Fruit fly (Drosophila melanogaster) whole organism, adult: ENCODE measurements around the gene mag.

Experiments
- CG11617 ChIP-seq: fragments of 200-800 bp; sonication (Bioruptor generic); optimal IDR thresholded peaks from 2 replicates; lab custom pipeline; 2017; ENCODE audit warnings: mild to moderate bottlenecking, missing biosample characterization, missing genetic modification reagents, missing genetic modification characterization
- CG12768 ChIP-seq: fragments of 200-800 bp; sonication (Bioruptor generic); optimal IDR thresholded peaks from 2 replicates; lab custom pipeline; 2017; ENCODE audit warnings: missing biosample characterization, missing genetic modification characterization, mild to moderate bottlenecking, moderate library complexity, missing genetic modification reagents
- CG14711 ChIP-seq: fragments of 200-800 bp; sonication (Bioruptor generic); optimal IDR thresholded peaks from 2 replicates; lab custom pipeline; 2018; ENCODE audit warnings: missing biosample characterization, mild to moderate bottlenecking, missing genetic modification characterization, moderate library complexity
- CG1620 ChIP-seq: fragments of 200-800 bp; sonication (Bioruptor generic); optimal IDR thresholded peaks from 2 replicates; lab custom pipeline; 2016; ENCODE audit warnings: missing biosample characterization, missing genetic modification characterization
- CG33017 ChIP-seq: fragments of 200-800 bp; sonication (Bioruptor generic); optimal IDR thresholded peaks from 2 replicates; lab custom pipeline; 2018; ENCODE audit warnings: missing biosample characterization, mild to moderate bottlenecking, missing genetic modification characterization, moderate library complexity
- CG5204 ChIP-seq: fragments of 200-800 bp; sonication (Bioruptor generic); optimal IDR thresholded peaks from 2 replicates; lab custom pipeline; 2016; ENCODE audit warnings: missing biosample characterization, missing genetic modification characterization
- CG7045 ChIP-seq: fragments of 200-800 bp; sonication (Bioruptor generic); optimal IDR thresholded peaks from 2 replicates; lab custom pipeline; 2017; ENCODE audit warnings: missing biosample characterization, mild to moderate bottlenecking, missing genetic modification characterization
- CG7101 ChIP-seq: fragments of 200-800 bp; sonication (Bioruptor generic); optimal IDR thresholded peaks from 2 replicates; lab custom pipeline; 2018; ENCODE audit warnings: missing biosample characterization, mild to moderate bottlenecking, missing genetic modification characterization, moderate library complexity
- Clk ChIP-seq: fragments of 200-800 bp; sonication (Bioruptor generic); optimal IDR thresholded peaks from 2 replicates; lab custom pipeline; 2017; ENCODE audit warnings: missing biosample characterization, missing genetic modification characterization
- Crg-1 ChIP-seq: fragments of 200-800 bp; sonication (Bioruptor generic); optimal IDR thresholded peaks from 2 replicates; lab custom pipeline; 2016; ENCODE audit warnings: missing biosample characterization, missing genetic modification characterization
- Hr96 ChIP-seq: fragments of 200-800 bp; sonication (Bioruptor generic); optimal IDR thresholded peaks from 2 replicates; lab custom pipeline; 2016; ENCODE audit warnings: missing biosample characterization, missing genetic modification characterization
- Mnt ChIP-seq: fragments of 200-800 bp; sonication (Bioruptor generic); optimal IDR thresholded peaks from 2 replicates; lab custom pipeline; 2016; ENCODE audit warnings: missing biosample characterization, mild to moderate bottlenecking, missing genetic modification characterization
- bab1 ChIP-seq: fragments of 200-800 bp; sonication (Bioruptor generic); optimal IDR thresholded peaks from 3 replicates; lab custom pipeline; 2019; ENCODE audit warnings: missing biosample characterization, mild to moderate bottlenecking, missing genetic modification characterization, moderate library complexity
- cic ChIP-seq: fragments of 200-800 bp; sonication (Bioruptor generic); optimal IDR thresholded peaks from 2 replicates; lab custom pipeline; 2017; ENCODE audit warnings: missing biosample characterization, mild to moderate bottlenecking, missing genetic modification characterization, moderate library complexity
- cnc ChIP-seq, 2 experiments: fragments of >200 bp; optimal IDR thresholded peaks; 2 replicates each; lab custom pipeline; 2017
- kay ChIP-seq: fragments of 200-800 bp; sonication (Bioruptor generic); peaks from one replicate; lab custom pipeline; 2016; ENCODE audit warnings: missing biosample characterization, missing genetic modification characterization, borderline replicate concordance
- ovo ChIP-seq: fragments of 200-800 bp; sonication (Bioruptor generic); optimal IDR thresholded peaks from 2 replicates; lab custom pipeline; 2016; ENCODE audit warnings: missing biosample characterization, missing genetic modification characterization
- pad ChIP-seq: fragments of 200-800 bp; sonication (Bioruptor generic); optimal IDR thresholded peaks from 3 replicates; lab custom pipeline; 2017; ENCODE audit warnings: missing biosample characterization, missing genetic modification characterization, mild to moderate bottlenecking, moderate library complexity, missing genetic modification reagents
- tj ChIP-seq: fragments of 200-800 bp; sonication (Bioruptor generic); optimal IDR thresholded peaks from 3 replicates; lab custom pipeline; 2017; ENCODE audit warnings: missing biosample characterization, mild to moderate bottlenecking, missing genetic modification characterization, moderate library complexity
- toe ChIP-seq: fragments of 200-800 bp; sonication (Bioruptor generic); optimal IDR thresholded peaks from 2 replicates; lab custom pipeline; 2016; ENCODE audit warnings: missing biosample characterization, missing genetic modification characterization

Gene mag

dm6 chr3L:20460383-20460782 lies at the start of gene mag:
Gene mag, plus strand, starts transcription at chr3L:20460683.
- TF ChIP-seq Crg-1 (GFP tag; lab: Kevin White, UChicago) (no peak), cnc (optimal IDR thresholded peaks at IDR 0.05; lab: Kevin White, UChicago) (no peak), Hr96 (no peak), tj (GFP tag; lab: Kevin White, UChicago) (no peak)

dm6 chr3L:20410780-20411179 lies 49.7 kb upstream of the mag start:
- TF ChIP-seq ovo (GFP tag; lab: Kevin White, UChicago) (no peak), CG1620 (no peak), Hr96 (no peak), CG7101 (tag; lab: Kevin White, UChicago) (peak; percentile 35), tj (GFP tag; lab: Kevin White, UChicago) (no peak), CG5204 (no peak), kay (GFP tag; lab: Kevin White, UChicago) (no peak), Clk (GFP tag; lab: Kevin White, UChicago) (no peak), CG7045 (GFP tag; lab: Kevin White, UChicago) (no peak), bab1 (GFP tag; lab: Kevin White, UChicago) (peak; percentile 36), CG14711 (tag; lab: Kevin White, UChicago) (no peak), CG11617 (peak; percentile 29), cic (GFP tag; lab: Kevin White, UChicago) (no peak), CG33017 (no peak), cnc (optimal IDR thresholded peaks at IDR 0.05; lab: Kevin White, UChicago) (no peak), pad (GFP tag; lab: Kevin White, UChicago) (no peak)

- TF ChIP-seq CG7045 (GFP tag; lab: Kevin White, UChicago) (no peak), bab1 (GFP tag; lab: Kevin White, UChicago) (no peak), kay (GFP tag; lab: Kevin White, UChicago) (no peak)
Measured at dm6 chr3L:20413304-20413703, 47.2 kb upstream of the mag start, which contains the start of gene zye. Gene zye, plus strand, starts transcription at chr3L:20413604.

dm6 chr3L:20425888-20426287 lies 34.6 kb upstream of the mag start, which contains the start of gene CG5282:
Gene CG5282, minus strand, starts transcription at chr3L:20426071.
- TF ChIP-seq toe (GFP tag; lab: Kevin White, UChicago) (no peak), Hr96 (no peak), Mnt (GFP tag; lab: Kevin White, UChicago) (no peak), kay (GFP tag; lab: Kevin White, UChicago) (no peak), CG11617 (no peak), CG7045 (GFP tag; lab: Kevin White, UChicago) (no peak), pad (GFP tag; lab: Kevin White, UChicago) (no peak), CG12768 (no peak)

dm6 chr3L:20427449-20427848 lies 33.0 kb upstream of the mag start, which contains the start of gene CG5274:
Gene CG5274, minus strand, starts transcription at chr3L:20427666.
- no peak for TF ChIP-seq cnc (optimal IDR thresholded peaks at IDR 0.05; lab: Kevin White, UChicago)
- no peak for TF ChIP-seq Crg-1 (GFP tag; lab: Kevin White, UChicago)
- peak; percentile 62 for TF ChIP-seq bab1 (GFP tag; lab: Kevin White, UChicago)
- no peak for TF ChIP-seq CG33017

- TF ChIP-seq tj (GFP tag; lab: Kevin White, UChicago), result peak; percentile 63
- no peak for TF ChIP-seq cnc (optimal IDR thresholded peaks at IDR 0.05; lab: Kevin White, UChicago)
- peak; percentile 32 for TF ChIP-seq bab1 (GFP tag; lab: Kevin White, UChicago)
Measured at dm6 chr3L:20430182-20430581, 30.3 kb upstream of the mag start, which contains the start of gene CG5262. Gene CG5262, minus strand, starts transcription at chr3L:20430475.

- TF ChIP-seq ovo (GFP tag; lab: Kevin White, UChicago) (no peak), CG11617 (no peak), tj (GFP tag; lab: Kevin White, UChicago) (no peak), Crg-1 (GFP tag; lab: Kevin White, UChicago) (no peak), pad (GFP tag; lab: Kevin White, UChicago) (no peak)
Measured at dm6 chr3L:20431619-20432018, 28.9 kb upstream of the mag start.

- peak; percentile 56 for TF ChIP-seq bab1 (GFP tag; lab: Kevin White, UChicago)
- no peak for TF ChIP-seq cic (GFP tag; lab: Kevin White, UChicago)
- peak; percentile 12 for TF ChIP-seq CG1620
- TF ChIP-seq CG12768, result no peak
- TF ChIP-seq tj (GFP tag; lab: Kevin White, UChicago), result peak; percentile 13
- TF ChIP-seq CG11617, result peak; percentile 40
- TF ChIP-seq CG5204, result no peak
- no peak for TF ChIP-seq pad (GFP tag; lab: Kevin White, UChicago)
- TF ChIP-seq Mnt (GFP tag; lab: Kevin White, UChicago), result peak; percentile 39
- TF ChIP-seq CG14711 (tag; lab: Kevin White, UChicago), result peak; percentile 23
Measured at dm6 chr3L:20432297-20432696, 28.2 kb upstream of the mag start, which contains the start of the genes Las and Psn. Gene Las, minus strand, starts transcription at chr3L:20432361. Gene Psn, plus strand, starts transcription at chr3L:20432468.
